Worm (Caenorhabditis elegans): ENCODE results near the gene dlc-5.

DNA sequence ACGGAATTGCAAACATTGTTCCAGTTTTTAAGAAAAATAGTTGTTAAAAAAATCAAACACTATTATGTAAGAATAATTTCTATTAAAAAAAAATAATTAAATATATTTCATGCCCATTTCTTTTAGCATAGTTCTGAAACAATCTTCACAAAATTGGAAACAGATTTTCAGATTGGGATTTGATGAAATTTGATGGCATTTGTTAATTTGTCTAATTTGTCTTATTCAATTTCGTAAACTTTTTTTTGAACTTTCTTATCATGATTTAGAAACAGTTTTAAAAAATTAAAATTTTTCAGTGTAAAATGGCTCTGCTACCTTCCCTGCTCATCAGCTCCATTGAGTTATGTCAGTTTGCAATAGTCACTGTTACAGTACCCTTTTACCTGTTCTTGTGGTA is 33.1 kb upstream of the dlc-5 start, which contains the start of gene srv-13:
- TF ChIP-seq nhr-77 (tag; optimal IDR thresholded peaks at IDR 0.05) (no peak), lsy-2 (tag; optimal IDR thresholded peaks at IDR 0.05) (no peak), elt-1 (tag; optimal IDR thresholded peaks at IDR 0.05) (no peak), lin-39 (tag; optimal IDR thresholded peaks at IDR 0.05) (no peak), blmp-1 (tag; optimal IDR thresholded peaks at IDR 0.05; ENCODE audit: insufficient read depth) (no peak), nhr-129 (tag; optimal IDR thresholded peaks at IDR 0.05) (no peak), nhr-11 (tag; optimal IDR thresholded peaks at IDR 0.05) (no peak), lin-13 (GFP tag; optimal IDR thresholded peaks at IDR 0.05) (no peak), snpc-4 (tag; optimal IDR thresholded peaks at IDR 0.05) (no peak), nhr-10 (tag; optimal IDR thresholded peaks at IDR 0.05) (no peak), ama-1 (optimal IDR thresholded peaks at IDR 0.05) (no peak), unc-62 (GFP tag; optimal IDR thresholded peaks at IDR 0.05) (no peak)
